Fruit fly (Drosophila melanogaster) whole organism, embryonic: ENCODE results near the gene CG34248.
A peak's percentile ranks its signal among the peaks of the same experiment; 100 is the strongest.

Source experiments
- Atf6 ChIP-seq: fragments of 200-800 bp; sonication (Bioruptor generic); IDR thresholded peaks from 2 replicates; pipeline ENCODE4 v1.3.6; 2022; ENCODE audit warnings: missing biosample characterization, missing genetic modification characterization
- BEAF-32 ChIP-seq: fragments of 200-800 bp; sonication (Bioruptor generic); optimal IDR thresholded peaks from 3 replicates; lab custom pipeline; 2017; ENCODE audit warnings: missing biosample characterization, missing genetic modification characterization, mild to moderate bottlenecking, moderate library complexity, missing genetic modification reagents
- BtbVII ChIP-seq: fragments of 200-800 bp; sonication (Bioruptor generic); optimal IDR thresholded peaks from 3 replicates; lab custom pipeline; 2017; ENCODE audit warnings: missing biosample characterization, mild to moderate bottlenecking, missing genetic modification characterization
- CG10209 ChIP-seq: fragments of 200-800 bp; sonication (Bioruptor generic); optimal IDR thresholded peaks from 3 replicates; lab custom pipeline; 2017; ENCODE audit warnings: missing biosample characterization, mild to moderate bottlenecking, missing genetic modification characterization, missing genetic modification reagents
- CG10366 ChIP-seq: fragments of 200-800 bp; sonication (Bioruptor generic); IDR thresholded peaks from 2 replicates; pipeline ENCODE4 v1.3.6; 2022; ENCODE audit warnings: missing biosample characterization, missing genetic modification characterization
- CG10565 ChIP-seq: fragments of 200-800 bp; sonication (Bioruptor generic); optimal IDR thresholded peaks from 3 replicates; lab custom pipeline; 2016; ENCODE audit warnings: missing biosample characterization, mild to moderate bottlenecking, missing genetic modification characterization
- CG11093 ChIP-seq: fragments of 200-800 bp; sonication (Bioruptor generic); IDR thresholded peaks from 3 replicates; pipeline ENCODE4 v1.3.6; 2022; ENCODE audit warnings: missing biosample characterization, missing genetic modification characterization
- CG12219 ChIP-seq: fragments of 200-800 bp; sonication (Bioruptor generic); optimal IDR thresholded peaks from 3 replicates; lab custom pipeline; 2018; ENCODE audit warnings: missing biosample characterization, mild to moderate bottlenecking, missing genetic modification characterization
- CG12659 ChIP-seq: fragments of 200-800 bp; sonication (Bioruptor generic); optimal IDR thresholded peaks from 3 replicates; lab custom pipeline; 2017; ENCODE audit warnings: mild to moderate bottlenecking, missing biosample characterization, missing genetic modification reagents, missing genetic modification characterization
- CG14965 ChIP-seq: fragments of 200-800 bp; sonication (Bioruptor generic); optimal IDR thresholded peaks from 2 replicates; lab custom pipeline; 2016; ENCODE audit warnings: missing biosample characterization, missing genetic modification characterization, borderline replicate concordance
- CG15696 ChIP-seq: fragments of 200-800 bp; sonication (Bioruptor generic); optimal IDR thresholded peaks from 2 replicates; lab custom pipeline; 2019; ENCODE audit warnings: missing biosample characterization, mild to moderate bottlenecking, missing genetic modification characterization, moderate library complexity
- CG17359 ChIP-seq: fragments of 200-800 bp; sonication (Bioruptor generic); optimal IDR thresholded peaks from 3 replicates; lab custom pipeline; 2018; ENCODE audit warnings: missing biosample characterization, mild to moderate bottlenecking, missing genetic modification characterization, moderate library complexity
- CG17912 ChIP-seq: fragments of 200-800 bp; sonication (Bioruptor generic); optimal IDR thresholded peaks from 2 replicates; lab custom pipeline; 2018; ENCODE audit warnings: missing biosample characterization, mild to moderate bottlenecking, missing genetic modification characterization
- CG18599 ChIP-seq: fragments of 200-800 bp; sonication (Bioruptor generic); optimal IDR thresholded peaks from 3 replicates; lab custom pipeline; 2017; ENCODE audit warnings: missing biosample characterization, missing genetic modification characterization, mild to moderate bottlenecking, moderate library complexity, missing genetic modification reagents
- CG18619 ChIP-seq: fragments of 200-800 bp; sonication (Bioruptor generic); optimal IDR thresholded peaks from 3 replicates; lab custom pipeline; 2017; ENCODE audit warnings: missing biosample characterization, mild to moderate bottlenecking, missing genetic modification characterization
- CG30020 ChIP-seq: fragments of 200-800 bp; optimal IDR thresholded peaks from 2 replicates; lab custom pipeline; 2019; ENCODE audit warnings: missing biosample characterization, mild to moderate bottlenecking, missing genetic modification characterization, moderate library complexity
- CG43689 ChIP-seq: fragments of 200-800 bp; sonication (Bioruptor generic); IDR thresholded peaks from 2 replicates; pipeline ENCODE4 v1.3.6; 2022; ENCODE audit warnings: missing biosample characterization, missing genetic modification characterization
- CG4424 ChIP-seq: fragments of 200-800 bp; sonication (Bioruptor generic); optimal IDR thresholded peaks from 3 replicates; lab custom pipeline; 2016; ENCODE audit warnings: missing biosample characterization, missing genetic modification characterization
- CG5953 ChIP-seq: fragments of 200-800 bp; sonication (Bioruptor generic); IDR thresholded peaks from 2 replicates; pipeline ENCODE4 v1.3.6; 2022; ENCODE audit warnings: missing biosample characterization, missing genetic modification characterization
- CG6689 ChIP-seq: fragments of 200-800 bp; sonication (Bioruptor generic); IDR thresholded peaks from 2 replicates; pipeline ENCODE4 v1.3.6; 2022; ENCODE audit warnings: missing biosample characterization, missing genetic modification characterization
- CG6813 ChIP-seq: fragments of 200-800 bp; sonication (Bioruptor generic); optimal IDR thresholded peaks from 2 replicates; lab custom pipeline; 2017; ENCODE audit warnings: missing biosample characterization, missing genetic modification characterization, mild to moderate bottlenecking, moderate library complexity, missing genetic modification reagents
- CG8089 ChIP-seq: fragments of 200-800 bp; sonication (Bioruptor generic); optimal IDR thresholded peaks from 3 replicates; lab custom pipeline; 2016; ENCODE audit warnings: missing biosample characterization, missing genetic modification characterization
- Fer3 ChIP-seq: fragments of 200-800 bp; sonication (Bioruptor generic); optimal IDR thresholded peaks from 2 replicates; lab custom pipeline; 2018; ENCODE audit warnings: missing biosample characterization, mild to moderate bottlenecking, missing genetic modification characterization, moderate library complexity
- Gsc ChIP-seq: fragments of 200-800 bp; sonication (Bioruptor generic); IDR thresholded peaks from 2 replicates; pipeline ENCODE4 v1.3.6; 2022; ENCODE audit warnings: missing biosample characterization, missing genetic modification characterization
- H15 ChIP-seq: fragments of 200-800 bp; sonication (Bioruptor generic); IDR thresholded peaks from 3 replicates; pipeline ENCODE4 v1.3.6; 2022; ENCODE audit warnings: missing biosample characterization, missing genetic modification characterization
- HLH4C ChIP-seq: fragments of 200-800 bp; sonication (Bioruptor generic); IDR thresholded peaks from 3 replicates; pipeline ENCODE4 v1.3.6; 2022; ENCODE audit warnings: missing biosample characterization, missing genetic modification characterization; ENCODE audit not compliant: partially characterized antibody
- Mad ChIP-seq: fragments of 200-800 bp; sonication (Bioruptor generic); optimal IDR thresholded peaks from 2 replicates; lab custom pipeline; 2016; ENCODE audit warnings: missing biosample characterization, missing genetic modification characterization
- Nf-YC ChIP-seq: fragments of 200-800 bp; optimal IDR thresholded peaks from 3 replicates; lab custom pipeline; 2019; ENCODE audit warnings: missing biosample characterization, mild to moderate bottlenecking, missing genetic modification characterization, moderate library complexity
- Side ChIP-seq: fragments of 200-800 bp; sonication (Bioruptor generic); optimal IDR thresholded peaks from 2 replicates; lab custom pipeline; 2016; ENCODE audit warnings: missing biosample characterization, missing genetic modification characterization
- Spps ChIP-seq: fragments of 200-800 bp; sonication (Bioruptor generic); optimal IDR thresholded peaks from 2 replicates; lab custom pipeline; 2018; ENCODE audit warnings: missing biosample characterization, mild to moderate bottlenecking, missing genetic modification characterization
- Tbp ChIP-seq: fragments of >200 bp; optimal IDR thresholded peaks from 2 replicates; lab custom pipeline; 2018; ENCODE audit warnings: missing biosample characterization, missing genetic modification characterization
- Trl ChIP-seq, 3 experiments: fragments of >200 bp in 2 of 3; fragments of 200-800 bp in 1 of 3; sonication (Bioruptor generic) in 1 of 3; optimal IDR thresholded peaks; 2 replicates in 1 of 3; 3 replicates in 2 of 3; lab custom pipeline; 2016 to 2017; ENCODE audit warnings: missing biosample characterization in 1 of 3, missing genetic modification characterization in 1 of 3
- Usf ChIP-seq: fragments of 200-800 bp; sonication (Bioruptor generic); optimal IDR thresholded peaks from 2 replicates; lab custom pipeline; 2017; ENCODE audit warnings: missing genotype, missing biosample characterization, missing genetic modification characterization
- cas ChIP-seq: fragments of 200-800 bp; sonication (Bioruptor generic); IDR thresholded peaks from 2 replicates; pipeline ENCODE4 v1.3.6; 2022; ENCODE audit warnings: missing biosample characterization, missing genetic modification characterization
- caup ChIP-seq: fragments of 200-800 bp; sonication (Bioruptor generic); optimal IDR thresholded peaks from 3 replicates; lab custom pipeline; 2017; ENCODE audit warnings: missing biosample characterization, mild to moderate bottlenecking, missing genetic modification characterization, moderate library complexity; ENCODE audit not compliant: severe bottlenecking
- da ChIP-seq: fragments of 200-800 bp; sonication (Bioruptor generic); optimal IDR thresholded peaks from 2 replicates; lab custom pipeline; 2016; ENCODE audit warnings: missing biosample characterization, missing genetic modification characterization
- dan ChIP-seq: fragments of 200-800 bp; sonication (Bioruptor generic); IDR thresholded peaks from 2 replicates; pipeline ENCODE4 v1.3.6; 2022; ENCODE audit warnings: missing biosample characterization, missing genetic modification characterization
- esg ChIP-seq: fragments of 200-800 bp; sonication (Bioruptor generic); conservative IDR thresholded peaks from 2 replicates; pipeline ENCODE4 v1.3.6; 2022; ENCODE audit warnings: missing biosample characterization, missing genetic modification characterization
- eve ChIP-seq, 2 experiments: fragments of >200 bp; optimal IDR thresholded peaks; 2 replicates each; lab custom pipeline; 2017; ENCODE audit warnings: missing biosample characterization in 2 of 2, missing genetic modification characterization in 2 of 2
- ewg ChIP-seq: fragments of 200-800 bp; sonication (Bioruptor generic); optimal IDR thresholded peaks from 3 replicates; lab custom pipeline; 2017; ENCODE audit warnings: mild to moderate bottlenecking, missing biosample characterization, missing genetic modification reagents, missing genetic modification characterization
- eyg ChIP-seq: fragments of 200-800 bp; sonication (Bioruptor generic); optimal IDR thresholded peaks from 3 replicates; lab custom pipeline; 2016; ENCODE audit warnings: missing biosample characterization, missing genetic modification characterization
- fru ChIP-seq: fragments of >200 bp; optimal IDR thresholded peaks from 2 replicates; lab custom pipeline; 2017
- gsb-n ChIP-seq: fragments of 200-800 bp; sonication (Bioruptor generic); optimal IDR thresholded peaks from 3 replicates; lab custom pipeline; 2018; ENCODE audit warnings: missing biosample characterization, mild to moderate bottlenecking, missing genetic modification characterization
- ind ChIP-seq: fragments of 200-800 bp; sonication (Bioruptor generic); optimal IDR thresholded peaks from 3 replicates; lab custom pipeline; 2016; ENCODE audit warnings: missing biosample characterization, missing genetic modification characterization
- knrl ChIP-seq: fragments of 200-800 bp; sonication (Bioruptor generic); IDR thresholded peaks from 3 replicates; pipeline ENCODE4 v1.3.6; 2022; ENCODE audit warnings: missing biosample characterization, missing genetic modification characterization; ENCODE audit not compliant: partially characterized antibody
- nerfin-2 ChIP-seq: fragments of 200-800 bp; sonication (Bioruptor generic); IDR thresholded peaks from 2 replicates; pipeline ENCODE4 v1.3.6; 2022; ENCODE audit warnings: missing biosample characterization, missing genetic modification characterization; ENCODE audit not compliant: partially characterized antibody
- prd ChIP-seq, 3 experiments: fragments of >200 bp in 2 of 3; fragments of 200-800 bp in 1 of 3; sonication (Bioruptor generic) in 1 of 3; optimal IDR thresholded peaks in 2 of 3; IDR thresholded peaks in 1 of 3; 2 replicates in 2 of 3; 3 replicates in 1 of 3; pipeline versions ENCODE4 v1.3.6 to Lab custom; 2017 to 2022; ENCODE audit warnings: missing biosample characterization in 1 of 3, missing genetic modification characterization in 1 of 3
- sens ChIP-seq: fragments of 200-800 bp; sonication (Bioruptor generic); peaks from one replicate; lab custom pipeline; 2016; ENCODE audit warnings: missing biosample characterization, missing genetic modification characterization
- sug ChIP-seq: fragments of 200-800 bp; optimal IDR thresholded peaks from 2 replicates; lab custom pipeline; 2019; ENCODE audit warnings: missing biosample characterization, mild to moderate bottlenecking, missing genetic modification characterization, moderate library complexity

Gene CG34248

DNA sequence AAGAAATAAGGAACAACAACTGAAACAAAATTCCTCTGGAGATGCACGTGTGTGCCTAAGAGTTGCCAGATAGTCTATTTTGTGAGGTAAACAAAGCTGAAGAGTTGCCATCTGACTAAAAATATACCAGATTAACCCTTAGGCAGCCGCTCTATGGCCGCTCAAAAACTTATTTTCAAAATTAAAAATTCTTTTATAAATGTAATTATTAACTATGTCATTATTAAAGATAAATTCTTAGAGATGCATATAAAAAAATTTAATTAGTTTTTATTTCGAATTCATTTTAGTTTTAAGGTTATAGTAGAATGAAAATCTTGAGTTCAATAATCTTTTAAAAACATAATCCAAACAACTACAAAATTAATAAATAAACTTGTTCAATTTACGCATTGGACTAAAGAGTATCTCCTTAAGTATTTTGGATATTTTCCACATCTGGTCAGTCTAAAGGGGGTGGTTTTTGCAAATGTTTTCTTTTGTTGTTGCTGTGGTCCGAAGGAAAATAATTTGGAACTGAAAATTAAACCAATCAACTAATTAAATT lies 42.0 kb downstream of the CG34248 start, which contains the start of gene Tmx3 (continued):
- TF ChIP-seq CG43689 (peak; percentile 70; the same call in 1 of the 2 replicates), Side (GFP tag; lab: Kevin White, UChicago) (peak; percentile 10), da (GFP tag; lab: Kevin White, UChicago) (no peak), Fer3 (tag; lab: Kevin White, UChicago) (peak; percentile 83), Trl (optimal IDR thresholded peaks at IDR 0.05; lab: Kevin White, UChicago) (no peak), Trl (GFP tag; optimal IDR thresholded peaks at IDR 0.05; lab: Kevin White, UChicago) (peak; percentile 52), CG10366 (GFP tag; lab: Robert Waterston, UW) (peak; percentile 91), eyg (GFP tag; lab: Kevin White, UChicago) (no peak), CG8089 (GFP tag; lab: Kevin White, UChicago) (peak; percentile 35), CG18619 (GFP tag; lab: Kevin White, UChicago) (peak; percentile 84), CG4424 (GFP tag; lab: Kevin White, UChicago) (peak; percentile 87), CG6689 (GFP tag; lab: Robert Waterston, UW) (peak; percentile 90), Tbp (GFP tag; lab: Kevin White, UChicago) (no peak), ind (GFP tag; lab: Kevin White, UChicago) (peak; percentile 82), CG10209 (GFP tag; lab: Kevin White, UChicago) (peak; percentile 90), CG10565 (GFP tag; lab: Kevin White, UChicago) (no peak), BtbVII (GFP tag; lab: Kevin White, UChicago) (no peak), Atf6 (GFP tag; lab: Robert Waterston, UW) (peak; percentile 89), Gsc (GFP tag; lab: Robert Waterston, UW) (no peak), knrl (GFP tag; lab: Robert Waterston, UW) (no peak; the same call in 2 of the 3 replicates), CG18599 (GFP tag; lab: Kevin White, UChicago) (no peak), HLH4C (GFP tag; lab: Robert Waterston, UW) (no peak), Mad (GFP tag; lab: Kevin White, UChicago) (peak; percentile 36), CG11093 (peak; percentile 85), CG5953 (peak; percentile 84), eve (GFP tag; optimal IDR thresholded peaks at IDR 0.05; lab: Kevin White, UChicago) (no peak), gsb-n (tag; lab: Kevin White, UChicago) (peak; percentile 85), prd (optimal IDR thresholded peaks at IDR 0.05; lab: Kevin White, UChicago) (no peak), prd (GFP tag; IDR thresholded peaks at IDR 0.05; lab: Robert Waterston, UW) (peak; percentile 96), CG17912 (GFP tag; lab: Kevin White, UChicago) (no peak), caup (GFP tag; lab: Kevin White, UChicago) (peak; percentile 62), CG17359 (peak; percentile 90), Spps (tag; lab: Kevin White, UChicago) (peak; percentile 62), nerfin-2 (GFP tag; lab: Robert Waterston, UW) (no peak), esg (peak; percentile 89), CG12219 (no peak), CG12659 (GFP tag; lab: Kevin White, UChicago) (peak; percentile 92), H15 (GFP tag; lab: Robert Waterston, UW) (peak; percentile 92), CG6813 (GFP tag; lab: Kevin White, UChicago) (peak; percentile 46), CG15696 (peak; percentile 89), sug (tag; lab: Kevin White, UChicago) (peak; percentile 31), CG14965 (GFP tag; lab: Kevin White, UChicago) (no peak), BEAF-32 (GFP tag; lab: Kevin White, UChicago) (peak; percentile 28), sens (GFP tag; lab: Kevin White, UChicago) (peak; percentile 92), cas (GFP tag; lab: Robert Waterston, UW) (peak; percentile 86), CG30020 (tag; lab: Kevin White, UChicago) (peak; percentile 76), ewg (GFP tag; lab: Kevin White, UChicago) (peak; percentile 70), dan (no peak), Usf (GFP tag; lab: Kevin White, UChicago) (peak; percentile 81), Nf-YC (peak; percentile 3), fru (no peak)
